Fruit fly (Drosophila melanogaster): ENCODE results near the gene CG8927.

DNA sequence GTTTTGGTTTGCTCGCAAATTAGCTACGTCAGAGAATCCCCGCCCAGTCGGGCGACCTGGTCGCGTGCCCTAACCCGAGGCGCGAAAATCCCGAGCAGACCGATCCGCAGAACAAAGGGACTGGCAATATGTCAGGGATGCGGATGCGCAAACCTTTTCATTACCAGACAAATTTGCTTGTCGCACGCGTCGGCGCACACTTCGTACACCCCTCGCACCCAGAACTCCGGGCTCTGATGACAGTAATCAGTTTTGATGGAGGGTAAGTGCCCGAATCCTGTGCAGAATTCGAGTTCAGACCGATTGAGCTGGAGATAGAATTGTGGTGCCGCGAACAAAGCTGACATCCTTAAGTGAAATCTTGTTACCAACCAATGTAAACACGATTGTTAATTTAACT is 28.5 kb upstream of the CG8927 start:
- no peak for TF ChIP-seq caup (GFP tag; optimal IDR thresholded peaks at IDR 0.05; ENCODE audit: severe bottlenecking)
- no peak for TF ChIP-seq crc (GFP tag; optimal IDR thresholded peaks at IDR 0.05)
- no peak for TF ChIP-seq HLH3B (GFP tag; IDR thresholded peaks at IDR 0.05)
- no peak for TF ChIP-seq dm (GFP tag; optimal IDR thresholded peaks at IDR 0.05)
- TF ChIP-seq CG5180 (GFP tag; optimal IDR thresholded peaks at IDR 0.05): no peak
- no peak for TF ChIP-seq z (GFP tag; IDR thresholded peaks at IDR 0.05)
- TF ChIP-seq so (GFP tag; IDR thresholded peaks at IDR 0.05): no peak
- TF ChIP-seq bbx (GFP tag; IDR thresholded peaks at IDR 0.05; ENCODE audit: partially characterized antibody): no peak
- no peak for TF ChIP-seq h (optimal IDR thresholded peaks at IDR 0.05)
- no peak for TF ChIP-seq CG12236 (GFP tag; optimal IDR thresholded peaks at IDR 0.05)
- no peak for TF ChIP-seq Eip74EF (GFP tag; optimal IDR thresholded peaks at IDR 0.05)
- no peak for TF ChIP-seq chm (GFP tag; IDR thresholded peaks at IDR 0.05)
- no peak for TF ChIP-seq CG18599 (GFP tag; optimal IDR thresholded peaks at IDR 0.05)
